Fruit fly (Drosophila melanogaster) whole organism, embryonic: ENCODE data around the gene GNBP1.

Source experiments
- Aef1 ChIP-seq: fragments of 200-800 bp; sonication (Bioruptor generic); IDR thresholded peaks from 3 replicates; pipeline ENCODE4 v1.3.6; 2022; ENCODE audit warnings: missing biosample characterization, missing genetic modification characterization
- Asciz ChIP-seq: fragments of 200-800 bp; sonication (Bioruptor generic); optimal IDR thresholded peaks from 2 replicates; lab custom pipeline; 2017; ENCODE audit warnings: missing biosample characterization, mild to moderate bottlenecking, missing genetic modification characterization, missing genetic modification reagents
- BtbVII ChIP-seq: fragments of 200-800 bp; sonication (Bioruptor generic); optimal IDR thresholded peaks from 3 replicates; lab custom pipeline; 2017; ENCODE audit warnings: missing biosample characterization, mild to moderate bottlenecking, missing genetic modification characterization
- Bteb2 ChIP-seq: fragments of 200-800 bp; sonication (Bioruptor generic); optimal IDR thresholded peaks from 2 replicates; lab custom pipeline; 2016; ENCODE audit warnings: missing biosample characterization, missing genetic modification characterization
- CG10959 ChIP-seq: fragments of 200-800 bp; sonication (Bioruptor generic); IDR thresholded peaks from 2 replicates; pipeline ENCODE4 v1.3.6; 2022; ENCODE audit warnings: missing biosample characterization, missing genetic modification characterization
- CG11504 ChIP-seq: fragments of 200-800 bp; sonication (Bioruptor generic); optimal IDR thresholded peaks from 3 replicates; lab custom pipeline; 2019; ENCODE audit warnings: missing biosample characterization, mild to moderate bottlenecking, missing genetic modification characterization, moderate library complexity
- CG11695 ChIP-seq: fragments of 200-800 bp; sonication (Bioruptor generic); IDR thresholded peaks from 3 replicates; pipeline ENCODE4 v1.3.6; 2022; ENCODE audit warnings: missing biosample characterization, missing genetic modification characterization
- CG14050 ChIP-seq: fragments of 200-800 bp; sonication (Bioruptor generic); IDR thresholded peaks from 3 replicates; pipeline ENCODE4 v1.3.6; 2022; ENCODE audit warnings: missing biosample characterization, missing genetic modification characterization
- CG15011 ChIP-seq: fragments of 200-800 bp; sonication (Bioruptor generic); optimal IDR thresholded peaks from 3 replicates; lab custom pipeline; 2018; ENCODE audit warnings: missing biosample characterization, mild to moderate bottlenecking, missing genetic modification characterization
- CG15073 ChIP-seq: fragments of 200-800 bp; sonication (Bioruptor generic); optimal IDR thresholded peaks from 2 replicates; lab custom pipeline; 2016; ENCODE audit warnings: missing biosample characterization, missing genetic modification characterization
- CG15601 ChIP-seq: fragments of 200-800 bp; sonication (Bioruptor generic); optimal IDR thresholded peaks from 3 replicates; lab custom pipeline; 2019; ENCODE audit warnings: missing biosample characterization, mild to moderate bottlenecking, missing genetic modification characterization, moderate library complexity
- CG18476 ChIP-seq: fragments of 200-800 bp; sonication (Bioruptor generic); optimal IDR thresholded peaks from 2 replicates; lab custom pipeline; 2016; ENCODE audit warnings: missing biosample characterization, mild to moderate bottlenecking, missing genetic modification characterization
- CG2712 ChIP-seq: fragments of 200-800 bp; optimal IDR thresholded peaks from 3 replicates; lab custom pipeline; 2019; ENCODE audit warnings: missing biosample characterization, mild to moderate bottlenecking, missing genetic modification characterization, moderate library complexity
- CG31388 ChIP-seq: fragments of 200-800 bp; sonication (Bioruptor generic); optimal IDR thresholded peaks from 2 replicates; lab custom pipeline; 2016; ENCODE audit warnings: missing biosample characterization, missing genetic modification characterization
- CG3163 ChIP-seq: fragments of 200-800 bp; sonication (Bioruptor generic); optimal IDR thresholded peaks from 3 replicates; lab custom pipeline; 2016; ENCODE audit warnings: missing biosample characterization, missing genetic modification characterization
- CG4617 ChIP-seq: fragments of 200-800 bp; sonication (Bioruptor generic); optimal IDR thresholded peaks from 3 replicates; lab custom pipeline; 2016; ENCODE audit warnings: missing biosample characterization, missing genetic modification characterization, borderline replicate concordance
- CG6854 ChIP-seq: fragments of 200-800 bp; sonication (Bioruptor generic); optimal IDR thresholded peaks from 3 replicates; lab custom pipeline; 2017; ENCODE audit warnings: missing biosample characterization, mild to moderate bottlenecking, missing genetic modification characterization
- CG7839 ChIP-seq: fragments of 200-800 bp; sonication (Bioruptor generic); optimal IDR thresholded peaks from 3 replicates; lab custom pipeline; 2018; ENCODE audit warnings: missing biosample characterization, mild to moderate bottlenecking, missing genetic modification characterization, moderate library complexity
- CG8281 ChIP-seq: fragments of 200-800 bp; sonication (Bioruptor generic); optimal IDR thresholded peaks from 2 replicates; lab custom pipeline; 2018; ENCODE audit warnings: missing biosample characterization, mild to moderate bottlenecking, missing genetic modification characterization, moderate library complexity
- CG9797 ChIP-seq: fragments of 200-800 bp; sonication (Bioruptor generic); optimal IDR thresholded peaks from 3 replicates; lab custom pipeline; 2018; ENCODE audit warnings: missing biosample characterization, mild to moderate bottlenecking, missing genetic modification characterization
- CkIIα-i1 ChIP-seq: fragments of 200-800 bp; sonication (Bioruptor generic); IDR thresholded peaks from 2 replicates; pipeline ENCODE4 v1.3.6; 2022; ENCODE audit warnings: missing biosample characterization, missing genetic modification characterization
- Kr ChIP-seq: fragments of 200-800 bp; sonication (Bioruptor generic); optimal IDR thresholded peaks from 2 replicates; lab custom pipeline; 2017; ENCODE audit warnings: missing biosample characterization, mild to moderate bottlenecking, missing genetic modification characterization
- Sin3A ChIP-seq: fragments of >200 bp; optimal IDR thresholded peaks from 2 replicates; lab custom pipeline; 2018
- Tbp ChIP-seq: fragments of >200 bp; optimal IDR thresholded peaks from 2 replicates; lab custom pipeline; 2018; ENCODE audit warnings: missing biosample characterization, missing genetic modification characterization
- az2 ChIP-seq: fragments of 200-800 bp; sonication (Bioruptor generic); optimal IDR thresholded peaks from 3 replicates; lab custom pipeline; 2016; ENCODE audit warnings: missing biosample characterization, missing genetic modification characterization
- bigmax ChIP-seq: fragments of 200-800 bp; sonication (Bioruptor generic); optimal IDR thresholded peaks from 2 replicates; lab custom pipeline; 2018; ENCODE audit warnings: missing biosample characterization, mild to moderate bottlenecking, missing genetic modification characterization
- chm ChIP-seq: fragments of 200-800 bp; sonication (Bioruptor generic); IDR thresholded peaks from 2 replicates; pipeline ENCODE4 v1.3.6; 2022; ENCODE audit warnings: missing biosample characterization, missing genetic modification characterization
- croc ChIP-seq: fragments of 200-800 bp; sonication (Bioruptor generic); conservative IDR thresholded peaks from 3 replicates; pipeline ENCODE4 v1.3.6; 2022; ENCODE audit warnings: missing biosample characterization, missing genetic modification characterization
- crol ChIP-seq: fragments of 200-800 bp; sonication (Bioruptor generic); IDR thresholded peaks from 2 replicates; pipeline ENCODE4 v1.3.6; 2022; ENCODE audit warnings: missing biosample characterization, missing genetic modification characterization
- da ChIP-seq: fragments of 200-800 bp; sonication (Bioruptor generic); optimal IDR thresholded peaks from 2 replicates; lab custom pipeline; 2016; ENCODE audit warnings: missing biosample characterization, missing genetic modification characterization
- eyg ChIP-seq: fragments of 200-800 bp; sonication (Bioruptor generic); optimal IDR thresholded peaks from 3 replicates; lab custom pipeline; 2016; ENCODE audit warnings: missing biosample characterization, missing genetic modification characterization
- ftz-f1 ChIP-seq: fragments of 200-800 bp; sonication (Bioruptor generic); optimal IDR thresholded peaks from 2 replicates; lab custom pipeline; 2016; ENCODE audit warnings: missing biosample characterization, missing genetic modification characterization
- gfzf ChIP-seq: fragments of 200-800 bp; sonication (Bioruptor generic); optimal IDR thresholded peaks from 2 replicates; lab custom pipeline; 2016; ENCODE audit warnings: missing biosample characterization, mild to moderate bottlenecking, missing genetic modification characterization, moderate library complexity
- grau ChIP-seq: fragments of 200-800 bp; optimal IDR thresholded peaks from 3 replicates; lab custom pipeline; 2019; ENCODE audit warnings: missing biosample characterization, mild to moderate bottlenecking, missing genetic modification characterization, moderate library complexity
- ham ChIP-seq: fragments of 200-800 bp; sonication (Bioruptor generic); IDR thresholded peaks from 2 replicates; pipeline ENCODE4 v1.3.6; 2022; ENCODE audit warnings: missing biosample characterization, missing genetic modification characterization
- lmd ChIP-seq: fragments of 200-800 bp; sonication (Bioruptor generic); IDR thresholded peaks from 2 replicates; pipeline ENCODE4 v1.3.6; 2022; ENCODE audit warnings: missing biosample characterization, missing genetic modification characterization
- mirr ChIP-seq: fragments of 200-800 bp; sonication (Bioruptor generic); optimal IDR thresholded peaks from 3 replicates; lab custom pipeline; 2018; ENCODE audit warnings: missing biosample characterization, mild to moderate bottlenecking, missing genetic modification characterization
- oc ChIP-seq: fragments of 200-800 bp; sonication (Bioruptor generic); optimal IDR thresholded peaks from 2 replicates; lab custom pipeline; 2018; ENCODE audit warnings: missing biosample characterization, mild to moderate bottlenecking, missing genetic modification characterization, moderate library complexity
- pfk ChIP-seq: fragments of 200-800 bp; sonication (Bioruptor generic); optimal IDR thresholded peaks from 2 replicates; lab custom pipeline; 2018; ENCODE audit warnings: missing biosample characterization, mild to moderate bottlenecking, missing genetic modification characterization, moderate library complexity
- pita ChIP-seq: fragments of 200-800 bp; sonication (Bioruptor generic); optimal IDR thresholded peaks from 2 replicates; lab custom pipeline; 2017; ENCODE audit warnings: missing biosample characterization, mild to moderate bottlenecking, missing genetic modification characterization
- prd ChIP-seq, 3 experiments: fragments of >200 bp in 2 of 3; fragments of 200-800 bp in 1 of 3; sonication (Bioruptor generic) in 1 of 3; optimal IDR thresholded peaks in 2 of 3; IDR thresholded peaks in 1 of 3; 2 replicates in 2 of 3; 3 replicates in 1 of 3; pipeline versions ENCODE4 v1.3.6 to Lab custom; 2017 to 2022; ENCODE audit warnings: missing biosample characterization in 1 of 3, missing genetic modification characterization in 1 of 3
- pzg ChIP-seq: fragments of 200-800 bp; sonication (Bioruptor generic); optimal IDR thresholded peaks from 3 replicates; lab custom pipeline; 2018; ENCODE audit warnings: missing biosample characterization, mild to moderate bottlenecking, missing genetic modification characterization, moderate library complexity
- row ChIP-seq: fragments of 200-800 bp; sonication (Bioruptor generic); IDR thresholded peaks from 3 replicates; pipeline ENCODE4 v1.3.6; 2022; ENCODE audit warnings: missing biosample characterization, missing genetic modification characterization
- schlank ChIP-seq: fragments of 200-800 bp; sonication (Bioruptor generic); optimal IDR thresholded peaks from 2 replicates; lab custom pipeline; 2018; ENCODE audit warnings: missing biosample characterization, mild to moderate bottlenecking, missing genetic modification characterization
- sens ChIP-seq: fragments of 200-800 bp; sonication (Bioruptor generic); peaks from one replicate; lab custom pipeline; 2016; ENCODE audit warnings: missing biosample characterization, missing genetic modification characterization
- slbo ChIP-seq: fragments of 200-800 bp; sonication (Bioruptor generic); IDR thresholded peaks from 2 replicates; pipeline ENCODE4 v1.3.6; 2022; ENCODE audit warnings: missing biosample characterization, missing genetic modification characterization
- tio ChIP-seq: fragments of 200-800 bp; sonication (Bioruptor generic); optimal IDR thresholded peaks from 2 replicates; lab custom pipeline; 2017; ENCODE audit warnings: missing biosample characterization, missing genetic modification characterization, inconsistent platforms
- tll ChIP-seq, 2 experiments: fragments of 200-800 bp in 1 of 2; fragments of >200 bp in 1 of 2; sonication (Bioruptor generic) in 1 of 2; optimal IDR thresholded peaks; 2 replicates each; lab custom pipeline; 2017 to 2019; ENCODE audit warnings: missing biosample characterization in 2 of 2, missing genetic modification characterization in 2 of 2, mild to moderate bottlenecking in 1 of 2, moderate library complexity in 1 of 2
- vfl ChIP-seq: fragments of 200-800 bp; sonication (Bioruptor generic); optimal IDR thresholded peaks from 2 replicates; lab custom pipeline; 2016; ENCODE audit warnings: missing biosample characterization, missing genetic modification characterization
- yki ChIP-seq: fragments of >200 bp; optimal IDR thresholded peaks from 3 replicates; lab custom pipeline; 2018
- zen ChIP-seq: fragments of 200-800 bp; sonication (Bioruptor generic); optimal IDR thresholded peaks from 3 replicates; lab custom pipeline; 2018; ENCODE audit warnings: missing biosample characterization, mild to moderate bottlenecking, missing genetic modification characterization, moderate library complexity

Gene GNBP1

DNA sequence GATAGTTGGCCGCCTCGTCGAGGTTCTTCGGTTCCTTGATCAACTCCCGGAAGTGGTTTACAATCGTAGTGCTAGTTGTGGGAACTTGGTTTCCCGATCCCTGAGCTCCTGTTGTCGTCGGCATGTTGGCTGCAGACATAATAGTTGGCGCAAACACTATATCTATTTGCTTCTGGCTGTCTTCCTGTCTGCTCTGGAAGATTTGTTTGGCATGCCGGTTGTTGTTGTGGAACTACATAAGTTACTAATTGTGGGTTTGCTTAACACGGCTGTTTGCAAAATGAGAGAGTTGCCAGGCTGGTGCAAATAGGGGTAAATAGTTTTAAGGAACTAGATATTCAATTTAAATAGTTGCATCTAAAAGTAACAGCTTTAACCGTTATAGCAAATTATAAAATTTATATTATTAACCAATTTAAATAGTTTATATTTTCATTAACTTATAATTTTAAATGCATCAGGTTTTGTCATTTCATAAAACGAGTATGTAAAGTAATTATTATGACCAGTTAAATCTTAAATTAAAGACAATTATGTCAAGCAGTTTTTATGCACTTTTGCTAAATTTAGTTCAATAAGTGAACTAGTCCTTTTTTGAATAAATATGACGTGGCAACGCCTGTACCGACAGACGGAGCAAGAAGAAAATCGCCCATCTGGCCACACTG lies 6.1 kb downstream of the GNBP1 start, which contains the start of the genes Sgf11 and CG32202 (continued):
- no peak for TF ChIP-seq CG3163 (GFP tag; lab: Kevin White, UChicago)
- no peak; the same call in 2 of the 3 replicates for TF ChIP-seq croc (GFP tag; lab: Robert Waterston, UW)
- peak; percentile 50 for TF ChIP-seq lmd (GFP tag; lab: Robert Waterston, UW)
- peak; percentile 64 for TF ChIP-seq az2 (GFP tag; lab: Kevin White, UChicago)
- TF ChIP-seq slbo, result peak; percentile 72
- TF ChIP-seq Bteb2 (GFP tag; lab: Kevin White, UChicago), result peak; percentile 21
- TF ChIP-seq CkIIα-i1 (GFP tag; lab: Robert Waterston, UW), result no peak
- peak; percentile 33 for TF ChIP-seq CG8281 (tag; lab: Kevin White, UChicago)
- peak; percentile 73 for TF ChIP-seq CG2712 (tag; lab: Kevin White, UChicago)
- peak; percentile 44 for TF ChIP-seq CG4617 (GFP tag; lab: Kevin White, UChicago)
- TF ChIP-seq vfl (GFP tag; lab: Kevin White, UChicago), result no peak
- peak; percentile 47; the same call in 1 of the 3 replicates for TF ChIP-seq CG14050 (GFP tag; lab: Robert Waterston, UW)
- peak; percentile 87 for TF ChIP-seq row
- TF ChIP-seq eyg (GFP tag; lab: Kevin White, UChicago), result no peak
- TF ChIP-seq Tbp (GFP tag; lab: Kevin White, UChicago), result no peak
- TF ChIP-seq CG31388 (GFP tag; lab: Kevin White, UChicago), result no peak
- no peak for TF ChIP-seq crol (GFP tag; lab: Robert Waterston, UW)
- TF ChIP-seq CG15011 (GFP tag; lab: Kevin White, UChicago), result no peak
- TF ChIP-seq Sin3A (lab: Kevin White, UChicago), result no peak
- 0 out of 2 replicates have a peak, but pooled peaks have one; percentile 21 for TF ChIP-seq CG10959
- TF ChIP-seq CG11504 (tag; lab: Kevin White, UChicago), result peak; percentile 75
- TF ChIP-seq da (GFP tag; lab: Kevin White, UChicago), result no peak
- TF ChIP-seq Asciz, result no peak
- TF ChIP-seq ham (GFP tag; lab: Robert Waterston, UW), result no peak
- no peak for TF ChIP-seq pita (GFP tag; lab: Kevin White, UChicago)
- TF ChIP-seq schlank (tag; lab: Kevin White, UChicago), result no peak
- peak; percentile 29 for TF ChIP-seq CG9797 (GFP tag; lab: Kevin White, UChicago)
- no peak for TF ChIP-seq mirr (GFP tag; lab: Kevin White, UChicago)
- TF ChIP-seq tio, result peak; percentile 69
- peak; percentile 76 for TF ChIP-seq sens
- no peak for TF ChIP-seq bigmax
- TF ChIP-seq CG15601 (tag; lab: Kevin White, UChicago), result peak; percentile 72
- TF ChIP-seq tll (GFP tag; optimal IDR thresholded peaks at IDR 0.05; lab: Kevin White, UChicago), result no peak
- no peak for TF ChIP-seq oc (tag; lab: Kevin White, UChicago)
- no peak for TF ChIP-seq pfk (GFP tag; lab: Kevin White, UChicago)
- no peak for TF ChIP-seq CG11695 (GFP tag; lab: Robert Waterston, UW)
- TF ChIP-seq gfzf (GFP tag; lab: Kevin White, UChicago), result peak; percentile 68
- TF ChIP-seq CG7839 (tag; lab: Kevin White, UChicago), result peak; percentile 79
- no peak for TF ChIP-seq Aef1 (GFP tag; lab: Robert Waterston, UW)
- TF ChIP-seq CG15073 (GFP tag; lab: Kevin White, UChicago), result no peak
- peak; percentile 80 for TF ChIP-seq grau (tag; lab: Kevin White, UChicago)
- TF ChIP-seq CG6854, result peak; percentile 1
- TF ChIP-seq Kr (GFP tag; lab: Kevin White, UChicago), result no peak
- peak; percentile 54 for TF ChIP-seq pzg (GFP tag; lab: Kevin White, UChicago)
- peak; percentile 51 for TF ChIP-seq zen (tag; lab: Kevin White, UChicago)
- no peak for TF ChIP-seq ftz-f1
- TF ChIP-seq prd (optimal IDR thresholded peaks at IDR 0.05; lab: Kevin White, UChicago), result no peak
- peak; percentile 57; the same call in 2 of the 3 replicates for TF ChIP-seq prd (GFP tag; IDR thresholded peaks at IDR 0.05; lab: Robert Waterston, UW)
- TF ChIP-seq BtbVII, result no peak
- no peak for TF ChIP-seq CG18476
- TF ChIP-seq yki (lab: Kevin White, UChicago), result no peak
- TF ChIP-seq chm (GFP tag; lab: Robert Waterston, UW), result no peak
